Fruit fly (Drosophila melanogaster) whole organism, wandering third instar larva: ENCODE results near the gene yellow-b.

ENCODE experiments used
- CG32264 ChIP-seq: fragments of 200-800 bp; sonication (Bioruptor generic); optimal IDR thresholded peaks from 2 replicates; lab custom pipeline; 2016; ENCODE audit warnings: missing biosample characterization, missing genetic modification characterization
- psq ChIP-seq: fragments of 200-800 bp; sonication (Bioruptor generic); optimal IDR thresholded peaks from 3 replicates; lab custom pipeline; 2017; ENCODE audit warnings: missing biosample characterization, mild to moderate bottlenecking, missing genetic modification characterization, moderate library complexity

DNA sequence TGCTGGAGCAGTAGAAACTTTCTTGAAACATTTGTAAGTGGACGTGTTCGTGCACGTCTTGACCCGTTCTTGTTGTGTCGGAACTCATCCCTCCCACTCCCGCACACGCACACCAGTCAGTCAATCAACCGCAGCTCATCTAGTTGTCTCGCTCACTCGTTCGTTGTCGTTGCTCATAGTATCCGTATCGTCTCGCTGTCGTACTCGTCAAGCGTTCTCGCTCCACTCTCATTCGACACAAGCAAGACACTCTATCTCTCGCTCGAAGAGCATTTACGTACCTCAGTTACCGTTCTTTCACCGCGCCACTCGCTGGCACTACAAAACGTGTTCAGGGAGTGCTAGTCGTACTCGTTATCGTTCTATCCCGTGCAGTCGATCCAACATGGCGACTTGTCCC is 33.4 kb downstream of the yellow-b start:
- no peak for TF ChIP-seq CG32264
- no peak for TF ChIP-seq psq (GFP tag; lab: Kevin White, UChicago)
